Worm (Caenorhabditis elegans) whole organism, late embryonic: ENCODE measurements around the gene F36H1.3.

Source experiments
- C08G9.2 ChIP-seq: sonication (generic microtip); optimal IDR thresholded peaks from 2 replicates; lab custom pipeline; 2016; ENCODE audit warnings: mild to moderate bottlenecking, missing genetic modification characterization, moderate library complexity, missing compliant biosample characterization
- F13H6.1 ChIP-seq: sonication (generic microtip); optimal IDR thresholded peaks from 2 replicates; lab custom pipeline; 2016; ENCODE audit warnings: missing genetic modification characterization, missing compliant biosample characterization
- K02D7.2 ChIP-seq: sonication (generic microtip); optimal IDR thresholded peaks from 2 replicates; lab custom pipeline; 2017; ENCODE audit warnings: mild to moderate bottlenecking, missing genetic modification characterization, missing compliant biosample characterization
- T23F11.4 ChIP-seq: fragments of 200-800 bp; sonication (Bioruptor generic); optimal IDR thresholded peaks from 2 replicates; lab custom pipeline; 2018; ENCODE audit warnings: mild to moderate bottlenecking, missing genetic modification characterization, missing compliant biosample characterization
- Y22D7AL.16 ChIP-seq: sonication (generic microtip); optimal IDR thresholded peaks from 2 replicates; lab custom pipeline; 2016; ENCODE audit warnings: missing genetic modification characterization, missing compliant biosample characterization
- ama-1 ChIP-seq: fragments of 150-350 bp; optimal IDR thresholded peaks from 2 replicates; lab custom pipeline; 2014
- ceh-18 ChIP-seq: sonication (generic microtip); optimal IDR thresholded peaks from 2 replicates; lab custom pipeline; 2016; ENCODE audit warnings: missing genetic modification characterization, missing compliant biosample characterization
- ceh-19 ChIP-seq: fragments of 200-800 bp; sonication (Bioruptor generic); optimal IDR thresholded peaks from 2 replicates; lab custom pipeline; 2018; ENCODE audit warnings: mild to moderate bottlenecking, missing genetic modification characterization, missing compliant biosample characterization
- ceh-2 ChIP-seq: sonication (generic microtip); optimal IDR thresholded peaks from 2 replicates; lab custom pipeline; 2016; ENCODE audit warnings: missing genotype, missing genetic modification characterization, missing compliant biosample characterization
- ceh-22 ChIP-seq: sonication (generic microtip); optimal IDR thresholded peaks from 2 replicates; lab custom pipeline; 2017; ENCODE audit warnings: missing biosample characterization, missing genetic modification characterization
- ceh-24 ChIP-seq: sonication (generic microtip); optimal IDR thresholded peaks from 2 replicates; lab custom pipeline; 2016; ENCODE audit warnings: mild to moderate bottlenecking, missing genetic modification characterization, missing compliant biosample characterization
- ceh-45 ChIP-seq: fragments of 200-800 bp; sonication (Bioruptor generic); IDR thresholded peaks from 2 replicates; pipeline ENCODE4 v1.3.6; 2022; ENCODE audit warnings: missing genetic modification reagents, missing genetic modification characterization, missing compliant biosample characterization
- ceh-48 ChIP-seq: sonication (generic microtip); optimal IDR thresholded peaks from 2 replicates; lab custom pipeline; 2016; ENCODE audit warnings: missing genetic modification characterization, inconsistent platforms, missing compliant biosample characterization
- ceh-6 ChIP-seq: fragments of 200-800 bp; sonication (Bioruptor generic); optimal IDR thresholded peaks from 2 replicates; lab custom pipeline; 2018; ENCODE audit warnings: mild to moderate bottlenecking, missing genetic modification characterization, missing compliant biosample characterization
- che-1 ChIP-seq: sonication (generic microtip); optimal IDR thresholded peaks from 2 replicates; lab custom pipeline; 2016; ENCODE audit warnings: mild to moderate bottlenecking, missing genetic modification characterization, missing compliant biosample characterization
- dmd-4 ChIP-seq: sonication (generic microtip); optimal IDR thresholded peaks from 2 replicates; lab custom pipeline; 2016; ENCODE audit warnings: borderline replicate concordance, missing genetic modification characterization, missing compliant biosample characterization
- dve-1 ChIP-seq: sonication (generic microtip); optimal IDR thresholded peaks from 2 replicates; lab custom pipeline; 2017; ENCODE audit warnings: antibody characterized with exemption, mild to moderate bottlenecking, missing genetic modification characterization, missing compliant biosample characterization
- eyg-1 ChIP-seq: sonication (generic microtip); optimal IDR thresholded peaks from 2 replicates; lab custom pipeline; 2016; ENCODE audit warnings: missing genotype, missing genetic modification characterization, missing compliant biosample characterization
- fkh-10 ChIP-seq: fragments of 150-350 bp; optimal IDR thresholded peaks from 2 replicates; lab custom pipeline; 2014; ENCODE audit warnings: missing biosample characterization, missing genetic modification reagents, missing genetic modification characterization
- fkh-6 ChIP-seq: sonication (generic microtip); optimal IDR thresholded peaks from 2 replicates; lab custom pipeline; 2016; ENCODE audit warnings: missing genetic modification characterization, missing compliant biosample characterization
- gmeb-2 ChIP-seq: sonication (generic microtip); optimal IDR thresholded peaks from 2 replicates; lab custom pipeline; 2016; ENCODE audit warnings: missing genetic modification characterization, inconsistent platforms, missing compliant biosample characterization
- hlh-6 ChIP-seq: sonication (generic microtip); optimal IDR thresholded peaks from 2 replicates; lab custom pipeline; 2016; ENCODE audit warnings: missing genotype, missing genetic modification characterization, missing compliant biosample characterization
- hlh-8 ChIP-seq: sonication (generic microtip); optimal IDR thresholded peaks from 2 replicates; lab custom pipeline; 2016; ENCODE audit warnings: missing genotype, missing genetic modification characterization, missing compliant biosample characterization
- madf-2 ChIP-seq: sonication (generic microtip); optimal IDR thresholded peaks from 2 replicates; lab custom pipeline; 2017; ENCODE audit warnings: missing genetic modification characterization, missing compliant biosample characterization
- mec-3 ChIP-seq: sonication (generic microtip); optimal IDR thresholded peaks from 2 replicates; lab custom pipeline; 2016; ENCODE audit warnings: borderline replicate concordance, missing genetic modification characterization, missing compliant biosample characterization
- nhr-11 ChIP-seq: fragments of 150-350 bp; optimal IDR thresholded peaks from 2 replicates; lab custom pipeline; 2014; ENCODE audit warnings: missing biosample characterization, missing genetic modification characterization
- nhr-232 ChIP-seq: sonication (generic microtip); optimal IDR thresholded peaks from 2 replicates; lab custom pipeline; 2016; ENCODE audit warnings: missing genetic modification characterization, missing compliant biosample characterization
- npax-4 ChIP-seq: sonication (generic microtip); optimal IDR thresholded peaks from 2 replicates; lab custom pipeline; 2016; ENCODE audit warnings: missing genetic modification characterization, missing compliant biosample characterization
- pag-3 ChIP-seq: sonication (generic microtip); optimal IDR thresholded peaks from 2 replicates; lab custom pipeline; 2016; ENCODE audit warnings: missing compliant biosample characterization, missing genetic modification characterization, borderline replicate concordance
- pat-9 ChIP-seq: fragments of 200-800 bp; sonication (Bioruptor generic); optimal IDR thresholded peaks from 2 replicates; lab custom pipeline; 2018; ENCODE audit warnings: mild to moderate bottlenecking, missing genetic modification characterization, moderate library complexity, missing compliant biosample characterization
- pax-1 ChIP-seq: fragments of 150-350 bp; optimal IDR thresholded peaks from 2 replicates; lab custom pipeline; 2014; ENCODE audit warnings: missing biosample characterization, missing genetic modification characterization
- pha-2 ChIP-seq: sonication (generic microtip); optimal IDR thresholded peaks from 2 replicates; lab custom pipeline; 2017; ENCODE audit warnings: mild to moderate bottlenecking, missing genetic modification characterization, missing compliant biosample characterization
- pha-4 ChIP-seq: fragments of 150-350 bp; optimal IDR thresholded peaks from 2 replicates; lab custom pipeline; 2018; ENCODE audit warnings: missing biosample characterization, missing genetic modification reagents, missing genetic modification characterization
- ref-2 ChIP-seq: sonication (generic microtip); optimal IDR thresholded peaks from 2 replicates; lab custom pipeline; 2016; ENCODE audit warnings: missing genetic modification characterization, missing compliant biosample characterization
- rnt-1 ChIP-seq: sonication (generic microtip); optimal IDR thresholded peaks from 2 replicates; lab custom pipeline; 2016; ENCODE audit warnings: missing genetic modification characterization, missing compliant biosample characterization
- sdc-2 ChIP-seq: sonication (generic microtip); optimal IDR thresholded peaks from 2 replicates; lab custom pipeline; 2016; ENCODE audit warnings: missing genotype, missing genetic modification characterization, missing compliant biosample characterization
- sox-2 ChIP-seq: fragments of 200-800 bp; sonication (Bioruptor generic); IDR thresholded peaks from 2 replicates; pipeline ENCODE4 v1.3.6; 2022; ENCODE audit warnings: missing genetic modification reagents, missing genetic modification characterization, missing compliant biosample characterization
- sox-4 ChIP-seq: sonication (generic microtip); optimal IDR thresholded peaks from 2 replicates; lab custom pipeline; 2017; ENCODE audit warnings: mild to moderate bottlenecking, missing genetic modification characterization, inconsistent platforms, missing compliant biosample characterization
- tbx-2 ChIP-seq: sonication (generic microtip); optimal IDR thresholded peaks from 2 replicates; lab custom pipeline; 2016; ENCODE audit warnings: missing genetic modification characterization, missing compliant biosample characterization
- ttx-3 ChIP-seq: sonication (generic microtip); optimal IDR thresholded peaks from 2 replicates; lab custom pipeline; 2016; ENCODE audit warnings: missing genetic modification reagents, missing genetic modification characterization, missing compliant biosample characterization
- unc-3 ChIP-seq, 2 experiments: fragments of 200-800 bp in 1 of 2; sonication (Bioruptor generic) in 1 of 2; sonication (generic microtip) in 1 of 2; conservative IDR thresholded peaks in 1 of 2; optimal IDR thresholded peaks in 1 of 2; 2 replicates each; pipeline versions ENCODE4 v1.3.6 to Lab custom; 2016 to 2022; ENCODE audit warnings: missing compliant biosample characterization in 2 of 2, missing genetic modification characterization in 2 of 2, missing genetic modification reagents in 1 of 2
- unc-42 ChIP-seq: sonication (generic microtip); optimal IDR thresholded peaks from 2 replicates; lab custom pipeline; 2016; ENCODE audit warnings: missing genotype, missing genetic modification characterization, missing compliant biosample characterization
- unc-55 ChIP-seq: sonication (generic microtip); optimal IDR thresholded peaks from 2 replicates; lab custom pipeline; 2017; ENCODE audit warnings: missing biosample characterization, missing genetic modification reagents, missing genetic modification characterization
- unc-86 ChIP-seq: sonication (generic microtip); optimal IDR thresholded peaks from 2 replicates; lab custom pipeline; 2016; ENCODE audit warnings: missing genetic modification characterization, missing compliant biosample characterization
- zip-5 ChIP-seq: sonication (generic microtip); optimal IDR thresholded peaks from 2 replicates; lab custom pipeline; 2016; ENCODE audit warnings: missing genetic modification characterization, missing compliant biosample characterization

Gene F36H1.3

ce11 chrIV:11094052-11094451 lies 44.1 kb downstream of the F36H1.3 start:
- no peak for TF ChIP-seq ceh-24 (tag; lab: Kevin White, UChicago)
- no peak for TF ChIP-seq hlh-6
- TF ChIP-seq pat-9 (tag; lab: Kevin White, UChicago) = no peak
- TF ChIP-seq pha-2 = no peak
- no peak for TF ChIP-seq dmd-4 (tag; lab: Kevin White, UChicago)
- no peak for TF ChIP-seq hlh-8
- TF ChIP-seq sox-2 (GFP tag; lab: Robert Waterston, UW) = no peak
- TF ChIP-seq pag-3 (tag; lab: Kevin White, UChicago) = no peak
- no peak for TF ChIP-seq ceh-6
- TF ChIP-seq C08G9.2 (tag; lab: Kevin White, UChicago) = no peak
- TF ChIP-seq nhr-11 (tag; lab: Kevin White, UChicago) = no peak
- TF ChIP-seq ama-1 (lab: Kevin White, UChicago) = no peak
- no peak for TF ChIP-seq che-1 (tag; lab: Kevin White, UChicago)
- no peak for TF ChIP-seq npax-4 (tag; lab: Kevin White, UChicago)
- no peak for TF ChIP-seq madf-2 (tag; lab: Kevin White, UChicago)
- no peak for TF ChIP-seq pax-1 (tag; lab: Kevin White, UChicago)
- no peak for TF ChIP-seq sox-4 (tag; lab: Kevin White, UChicago)
- no peak for TF ChIP-seq ttx-3 (tag; lab: Kevin White, UChicago)
- no peak for TF ChIP-seq pha-4 (tag; lab: Kevin White, UChicago)
- no peak for TF ChIP-seq ceh-45 (GFP tag; lab: Robert Waterston, UW)
- TF ChIP-seq, all 69 proteins: peak for 0

DNA sequence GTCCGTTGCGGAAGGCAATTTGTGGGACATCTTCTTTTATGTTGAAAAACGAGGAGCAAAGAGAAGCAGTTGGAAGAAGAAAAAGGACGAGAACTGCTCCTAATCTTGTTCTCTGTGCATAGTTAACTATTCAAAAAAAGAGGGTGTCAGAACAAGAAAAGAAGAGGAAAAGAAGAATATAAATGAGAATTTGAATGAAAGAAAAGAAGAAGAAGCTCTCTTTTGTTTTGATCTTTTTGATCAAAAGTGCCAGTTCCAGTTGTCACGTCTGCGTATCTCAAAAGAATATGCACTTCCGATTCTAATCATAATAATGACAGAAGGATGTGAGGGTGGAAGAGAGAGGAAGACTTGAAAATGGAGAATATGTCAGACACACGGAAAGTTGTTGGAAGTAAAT lies 45.0 kb downstream of the F36H1.3 start, which contains the start of gene M7.8:
M7.8 (minus strand) TSS at position 112 of the 400 bp plus-strand sequence.
- TF ChIP-seq ceh-22 (tag; lab: Kevin White, UChicago) = no peak
- TF ChIP-seq unc-42 (tag; lab: Kevin White, UChicago) = peak; percentile 41
- TF ChIP-seq unc-55 (GFP tag; lab: Kevin White, UChicago) = peak; percentile 32

ce11 chrIV:11097795-11098194 lies 47.9 kb downstream of the F36H1.3 start, which contains the start of gene M7.12:
TSS of gene M7.12 (minus strand) at chrIV:11097982.
- TF ChIP-seq gmeb-2 (tag; lab: Kevin White, UChicago) (no peak), sox-2 (GFP tag; lab: Robert Waterston, UW) (no peak), madf-2 (tag; lab: Kevin White, UChicago) (no peak), zip-5 (tag; lab: Kevin White, UChicago) (no peak), eyg-1 (tag; lab: Kevin White, UChicago) (no peak), dve-1 (tag; lab: Kevin White, UChicago) (no peak), ceh-45 (GFP tag; lab: Robert Waterston, UW) (no peak), F13H6.1 (tag; lab: Kevin White, UChicago) (no peak), ceh-24 (tag; lab: Kevin White, UChicago) (no peak), K02D7.2 (tag; lab: Kevin White, UChicago) (no peak), rnt-1 (no peak), pag-3 (tag; lab: Kevin White, UChicago) (no peak), pha-2 (no peak), sdc-2 (tag; lab: Kevin White, UChicago) (no peak), ceh-2 (tag; lab: Kevin White, UChicago) (no peak), ceh-48 (tag; lab: Kevin White, UChicago) (no peak), tbx-2 (tag; lab: Kevin White, UChicago) (no peak), fkh-10 (GFP tag; lab: Kevin White, UChicago) (no peak)

DNA sequence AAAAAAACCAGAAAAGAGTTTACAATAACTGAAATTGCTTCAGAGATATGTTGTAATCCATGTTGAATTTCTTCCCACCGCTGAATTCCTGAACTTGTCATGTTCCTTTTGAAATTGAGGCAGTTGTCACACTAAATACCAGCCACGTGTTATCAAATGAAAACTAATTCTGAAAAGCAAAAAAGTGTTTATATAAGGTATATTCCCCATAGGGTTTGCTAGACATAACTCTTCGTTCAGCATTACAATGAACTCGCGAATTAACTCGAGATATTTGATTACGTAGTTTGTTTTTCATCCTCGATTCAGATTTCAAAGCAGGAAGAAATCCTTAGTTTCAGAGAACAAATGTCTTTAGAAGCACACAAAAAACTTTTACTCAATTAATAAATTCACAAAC lies 50.3 kb downstream of the F36H1.3 start, which contains the start of gene str-3:
str-3 (minus strand) TSS at position 101 of the 400 bp plus-strand sequence.
- TF ChIP-seq unc-55 (GFP tag; lab: Kevin White, UChicago) (no peak), ceh-19 (no peak), fkh-10 (GFP tag; lab: Kevin White, UChicago) (no peak), C08G9.2 (tag; lab: Kevin White, UChicago) (no peak), unc-3 (GFP tag; conservative IDR thresholded peaks at IDR 0.05; lab: Robert Waterston, UW) (no peak), unc-3 (tag; optimal IDR thresholded peaks at IDR 0.05; lab: Kevin White, UChicago) (no peak), sox-4 (tag; lab: Kevin White, UChicago) (no peak), unc-86 (tag; lab: Kevin White, UChicago) (no peak), sox-2 (GFP tag; lab: Robert Waterston, UW) (no peak), nhr-232 (tag; lab: Kevin White, UChicago) (no peak), T23F11.4 (GFP tag; lab: Kevin White, UChicago) (no peak), fkh-6 (no peak), madf-2 (tag; lab: Kevin White, UChicago) (no peak), hlh-6 (no peak), mec-3 (tag; lab: Kevin White, UChicago) (no peak), ceh-18 (tag; lab: Kevin White, UChicago) (no peak), ref-2 (tag; lab: Kevin White, UChicago) (no peak), K02D7.2 (tag; lab: Kevin White, UChicago) (no peak), unc-42 (tag; lab: Kevin White, UChicago) (no peak), Y22D7AL.16 (no peak)
- TF ChIP-seq, all 69 proteins: peak for 0
